Worm (Caenorhabditis elegans): Measurements from ENCODE around the gene sri-26.

sri-26 gene

DNA sequence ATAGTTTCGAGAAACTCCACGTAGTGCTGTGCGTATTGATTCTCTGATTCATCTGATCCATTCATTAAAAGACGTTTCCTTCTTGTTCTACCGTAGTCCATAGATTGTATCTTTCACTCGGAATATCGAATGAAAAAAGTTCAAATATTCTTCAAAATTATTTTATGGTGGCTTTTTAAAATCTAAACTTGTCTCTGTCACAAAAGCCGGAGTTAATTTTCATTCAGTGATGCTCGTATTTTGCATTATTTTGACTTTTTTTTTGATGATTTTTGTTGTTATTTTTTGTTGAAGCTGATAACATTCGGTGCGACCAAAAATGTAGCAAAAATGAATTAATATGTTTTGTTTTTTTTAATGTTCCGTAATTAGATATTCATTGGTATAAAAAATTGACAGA is 20.4 kb downstream of the sri-26 start, which contains the start of gene nhr-164:
Gene nhr-164 (minus strand): TSS at position 101 of the 400 bp plus-strand sequence.
- TF ChIP-seq ceh-22 (tag; optimal IDR thresholded peaks at IDR 0.05): no peak
- TF ChIP-seq syd-9 (tag; optimal IDR thresholded peaks at IDR 0.05): no peak

DNA sequence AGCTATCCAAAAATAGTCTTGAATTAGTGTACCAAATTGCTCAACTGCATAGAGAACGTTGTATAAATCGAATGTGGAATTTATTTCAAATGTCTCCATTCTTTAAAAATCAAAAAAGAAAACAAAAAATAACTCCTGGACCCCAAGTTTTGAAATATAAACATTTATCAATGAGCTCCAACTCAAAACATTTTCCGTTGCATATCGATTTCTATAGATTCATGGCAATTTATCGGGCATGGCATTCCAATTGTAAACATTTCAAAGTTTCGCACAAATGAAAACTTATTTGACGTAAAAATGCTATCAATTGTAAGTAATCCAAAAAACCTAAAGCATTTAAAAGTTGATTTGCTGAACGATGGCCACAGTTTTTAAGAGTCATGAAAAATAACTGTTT is 23.3 kb downstream of the sri-26 start, which contains the start of gene srw-12:
Gene srw-12 (minus strand): TSS at position 101 of the 400 bp plus-strand sequence.
- TF ChIP-seq ref-2 (tag; optimal IDR thresholded peaks at IDR 0.05) (no peak), unc-42 (tag; optimal IDR thresholded peaks at IDR 0.05) (no peak), ama-1 (optimal IDR thresholded peaks at IDR 0.05) (no peak), lim-6 (tag; optimal IDR thresholded peaks at IDR 0.05) (no peak), pax-1 (tag; optimal IDR thresholded peaks at IDR 0.05) (no peak), syd-9 (tag; optimal IDR thresholded peaks at IDR 0.05) (no peak), ttx-3 (tag; optimal IDR thresholded peaks at IDR 0.05) (no peak), Y22D7AL.16 (tag; optimal IDR thresholded peaks at IDR 0.05) (no peak), eyg-1 (tag; optimal IDR thresholded peaks at IDR 0.05) (no peak)

DNA sequence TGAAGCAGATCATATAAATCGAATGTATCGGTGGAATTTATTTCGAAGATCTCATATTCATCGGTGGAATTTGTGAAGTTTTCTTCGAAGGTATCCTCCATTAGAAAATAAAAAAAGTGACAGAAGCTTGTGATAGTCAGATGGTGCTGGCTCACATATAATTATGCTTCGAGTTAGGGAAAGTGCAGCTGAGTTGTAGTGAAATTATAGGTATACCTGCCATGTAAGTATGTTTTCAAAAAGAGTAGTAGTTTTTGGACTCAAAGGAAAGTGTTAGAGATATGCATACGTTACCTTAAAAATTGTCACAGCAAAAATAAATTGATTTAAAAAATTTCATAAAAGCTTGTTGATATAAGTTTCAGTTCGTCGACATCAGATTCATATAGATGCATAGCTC is 24.9 kb downstream of the sri-26 start, which contains the start of gene srw-11:
Gene srw-11 (minus strand): TSS at position 101 of the 400 bp plus-strand sequence.
- TF ChIP-seq pag-3 (tag; optimal IDR thresholded peaks at IDR 0.05; ENCODE audit: borderline replicate concordance): no peak
- TF ChIP-seq zip-5 (tag; optimal IDR thresholded peaks at IDR 0.05): no peak
- no peak for TF ChIP-seq pax-1 (tag; optimal IDR thresholded peaks at IDR 0.05)
- no peak for TF ChIP-seq ceh-34 (tag; optimal IDR thresholded peaks at IDR 0.05)
- TF ChIP-seq ceh-48 (tag; optimal IDR thresholded peaks at IDR 0.05): no peak
- TF ChIP-seq ceh-19 (GFP tag; optimal IDR thresholded peaks at IDR 0.05): no peak
- TF ChIP-seq ceh-30 (tag; optimal IDR thresholded peaks at IDR 0.05): no peak

DNA sequence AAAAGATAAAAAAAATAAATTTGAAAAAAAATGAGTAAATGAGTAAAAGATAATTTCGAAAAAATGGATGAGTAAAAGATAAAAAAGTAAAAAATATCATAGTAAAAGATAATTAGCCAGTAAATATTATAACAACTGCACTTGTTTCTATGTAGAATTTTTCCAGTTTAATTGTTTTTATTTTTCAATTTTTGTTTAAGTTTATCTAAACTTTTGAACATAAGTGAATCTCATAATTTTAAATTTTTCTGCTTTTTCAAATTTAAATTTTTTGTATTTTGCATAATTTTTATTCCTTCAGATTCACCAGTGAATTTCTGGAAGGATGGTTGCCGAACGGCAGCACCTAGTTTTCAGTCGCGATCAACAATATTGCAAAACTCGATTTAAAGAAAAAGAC is 26.0 kb downstream of the sri-26 start, which contains the start of gene chil-12:
Gene chil-12 (plus strand): TSS at position 301 of the 400 bp plus-strand sequence.
- TF ChIP-seq ceh-45 (GFP tag; IDR thresholded peaks at IDR 0.05): no peak
- no peak for TF ChIP-seq lin-11 (tag; optimal IDR thresholded peaks at IDR 0.05)
- no peak for TF ChIP-seq ztf-16 (tag; optimal IDR thresholded peaks at IDR 0.05)
- no peak for TF ChIP-seq syd-9 (tag; optimal IDR thresholded peaks at IDR 0.05)
- TF ChIP-seq npax-4 (tag; optimal IDR thresholded peaks at IDR 0.05): no peak
- no peak for TF ChIP-seq hlh-6 (tag; optimal IDR thresholded peaks at IDR 0.05)

DNA sequence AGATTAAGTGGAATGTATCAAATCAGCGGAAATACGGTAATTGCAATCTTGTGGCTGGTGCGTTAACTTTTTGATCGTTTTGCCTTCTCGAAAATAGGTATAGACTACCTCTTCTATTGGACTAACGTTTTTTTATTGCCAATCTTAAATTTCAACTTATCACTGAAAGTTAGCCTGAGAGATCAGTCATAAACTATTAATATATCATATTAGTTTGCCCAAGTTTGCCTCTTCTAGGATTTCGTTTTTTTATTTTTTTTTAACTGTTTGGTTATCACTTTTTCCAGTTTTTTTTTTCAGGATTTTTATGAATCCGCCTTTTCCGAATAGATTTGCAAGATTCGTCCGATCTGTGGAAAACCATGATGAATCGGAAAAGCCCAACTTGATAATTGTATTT is 29.2 kb downstream of the sri-26 start, which contains the start of gene kin-30:
Gene kin-30 (plus strand): TSS at position 301 of the 400 bp plus-strand sequence.
- TF ChIP-seq pha-2 (tag; optimal IDR thresholded peaks at IDR 0.05) (no peak), ceh-34 (tag; optimal IDR thresholded peaks at IDR 0.05) (no peak), Y22D7AL.16 (tag; optimal IDR thresholded peaks at IDR 0.05) (no peak), lin-11 (tag; optimal IDR thresholded peaks at IDR 0.05) (no peak), fax-1 (tag; optimal IDR thresholded peaks at IDR 0.05) (no peak), hlh-13 (GFP tag; optimal IDR thresholded peaks at IDR 0.05) (no peak), ceh-9 (tag; optimal IDR thresholded peaks at IDR 0.05) (no peak), ceh-2 (tag; optimal IDR thresholded peaks at IDR 0.05) (no peak), hlh-30 (tag; optimal IDR thresholded peaks at IDR 0.05; ENCODE audit: insufficient read depth) (no peak), dmd-4 (tag; optimal IDR thresholded peaks at IDR 0.05; ENCODE audit: borderline replicate concordance) (no peak), pax-1 (tag; optimal IDR thresholded peaks at IDR 0.05) (no peak), ceh-45 (GFP tag; IDR thresholded peaks at IDR 0.05) (no peak), pag-3 (tag; optimal IDR thresholded peaks at IDR 0.05; ENCODE audit: borderline replicate concordance) (no peak), pat-9 (tag; optimal IDR thresholded peaks at IDR 0.05) (no peak), ceh-18 (tag; optimal IDR thresholded peaks at IDR 0.05) (no peak), rnt-1 (tag; optimal IDR thresholded peaks at IDR 0.05) (no peak), nhr-11 (tag; optimal IDR thresholded peaks at IDR 0.05) (no peak), pha-4 (tag; optimal IDR thresholded peaks at IDR 0.05) (no peak), ets-4 (tag; optimal IDR thresholded peaks at IDR 0.05) (no peak), sox-2 (GFP tag; IDR thresholded peaks at IDR 0.05) (no peak)
